Fruit fly (Drosophila melanogaster) whole organism, pupa: ENCODE measurements around the gene Stam.

Source experiments
- CG10348 ChIP-seq: fragments of 200-800 bp; sonication (Bioruptor generic); IDR thresholded peaks from 2 replicates; pipeline ENCODE4 v1.3.6; 2022; ENCODE audit warnings: missing biosample characterization, missing genetic modification characterization
- CG12605 ChIP-seq: fragments of 200-800 bp; sonication (Bioruptor generic); IDR thresholded peaks from 2 replicates; pipeline ENCODE4 v1.3.6; 2022; ENCODE audit warnings: missing biosample characterization, missing genetic modification characterization
- CG13204 ChIP-seq: fragments of 200-800 bp; sonication (Bioruptor generic); optimal IDR thresholded peaks from 2 replicates; lab custom pipeline; 2018; ENCODE audit warnings: missing biosample characterization, mild to moderate bottlenecking, missing genetic modification characterization, moderate library complexity
- CG15710 ChIP-seq: fragments of 200-800 bp; sonication (Bioruptor generic); optimal IDR thresholded peaks from 2 replicates; lab custom pipeline; 2018; ENCODE audit warnings: missing biosample characterization, mild to moderate bottlenecking, missing genetic modification characterization, moderate library complexity
- CG17806 ChIP-seq: fragments of 200-800 bp; sonication (Bioruptor generic); optimal IDR thresholded peaks from 2 replicates; lab custom pipeline; 2018; ENCODE audit warnings: missing biosample characterization, mild to moderate bottlenecking, missing genetic modification characterization, moderate library complexity
- CG32121 ChIP-seq: fragments of 200-800 bp; sonication (Bioruptor generic); IDR thresholded peaks from 2 replicates; pipeline ENCODE4 v1.3.6; 2022; ENCODE audit warnings: missing biosample characterization, missing genetic modification characterization
- CG34367 ChIP-seq: fragments of 200-800 bp; sonication (Bioruptor generic); optimal IDR thresholded peaks from 2 replicates; lab custom pipeline; 2018; ENCODE audit warnings: missing biosample characterization, mild to moderate bottlenecking, missing genetic modification characterization
- CG4496 ChIP-seq: fragments of 200-800 bp; sonication (Bioruptor generic); IDR thresholded peaks from 3 replicates; pipeline ENCODE4 v1.3.6; 2022; ENCODE audit warnings: missing biosample characterization, missing genetic modification characterization
- CG8159 ChIP-seq: fragments of 200-800 bp; sonication (Bioruptor generic); optimal IDR thresholded peaks from 3 replicates; lab custom pipeline; 2018; ENCODE audit warnings: missing biosample characterization, mild to moderate bottlenecking, missing genetic modification characterization, moderate library complexity
- CG8301 ChIP-seq: fragments of 200-800 bp; sonication (Bioruptor generic); optimal IDR thresholded peaks from 2 replicates; lab custom pipeline; 2018; ENCODE audit warnings: missing biosample characterization, mild to moderate bottlenecking, missing genetic modification characterization
- CG9948 ChIP-seq: fragments of 200-800 bp; sonication (Bioruptor generic); optimal IDR thresholded peaks from 2 replicates; lab custom pipeline; 2018; ENCODE audit warnings: missing biosample characterization, mild to moderate bottlenecking, missing genetic modification characterization, moderate library complexity
- D1 ChIP-seq: fragments of 200-800 bp; sonication (Bioruptor generic); optimal IDR thresholded peaks from 2 replicates; lab custom pipeline; 2018; ENCODE audit warnings: missing biosample characterization, mild to moderate bottlenecking, missing genetic modification characterization, moderate library complexity
- EcR ChIP-seq: fragments of 200-800 bp; sonication (Bioruptor generic); optimal IDR thresholded peaks from 3 replicates; lab custom pipeline; 2019; ENCODE audit warnings: missing biosample characterization, missing genetic modification characterization, mild to moderate bottlenecking, moderate library complexity, missing genetic modification reagents
- Ets98B ChIP-seq: fragments of 200-800 bp; sonication (Bioruptor generic); IDR thresholded peaks from 2 replicates; pipeline ENCODE4 v1.3.6; 2022; ENCODE audit warnings: missing biosample characterization, missing genetic modification characterization
- Pif1A ChIP-seq: fragments of 200-800 bp; sonication (Bioruptor generic); optimal IDR thresholded peaks from 3 replicates; lab custom pipeline; 2016; ENCODE audit warnings: missing biosample characterization, missing genetic modification characterization
- Pif1B ChIP-seq: fragments of 200-800 bp; sonication (Bioruptor generic); optimal IDR thresholded peaks from 3 replicates; lab custom pipeline; 2016; ENCODE audit warnings: missing biosample characterization, missing genetic modification characterization
- Snoo ChIP-seq: fragments of 200-800 bp; sonication (Bioruptor generic); optimal IDR thresholded peaks from 3 replicates; lab custom pipeline; 2017; ENCODE audit warnings: missing biosample characterization, mild to moderate bottlenecking, missing genetic modification characterization, inconsistent platforms
- fd96Ca ChIP-seq: fragments of 200-800 bp; sonication (Bioruptor generic); IDR thresholded peaks from 3 replicates; pipeline ENCODE4 v1.3.6; 2022; ENCODE audit warnings: missing biosample characterization, missing genetic modification characterization
- gl ChIP-seq: fragments of 200-800 bp; sonication (Bioruptor generic); optimal IDR thresholded peaks from 2 replicates; lab custom pipeline; 2018; ENCODE audit warnings: missing biosample characterization, mild to moderate bottlenecking, missing genetic modification characterization
- rn ChIP-seq: fragments of 200-800 bp; sonication (Bioruptor generic); IDR thresholded peaks from 2 replicates; pipeline ENCODE4 v1.3.6; 2022; ENCODE audit warnings: missing biosample characterization, missing genetic modification characterization

Stam gene

DNA sequence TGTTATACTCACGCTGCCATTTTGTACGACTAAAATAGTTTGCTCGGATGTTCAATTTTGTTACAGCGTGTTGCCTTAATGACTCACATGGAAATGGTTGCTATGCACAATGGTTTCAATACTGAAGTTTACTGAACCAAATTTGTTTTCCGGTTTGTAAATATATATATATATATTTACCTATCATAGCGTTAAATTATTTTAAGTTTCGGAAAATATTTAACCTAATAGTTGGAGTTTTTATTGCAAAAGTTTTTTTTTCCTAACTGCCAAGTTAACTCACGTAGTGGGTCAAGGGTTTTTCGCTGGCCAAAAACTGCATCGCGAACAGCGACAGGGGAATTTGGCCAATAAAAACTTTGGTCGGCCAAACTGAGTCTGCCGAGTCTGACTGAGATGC, 50.5 kb downstream of the Stam start, which contains the start of gene CG7309:
Gene CG7309 (minus strand): TSS at position 101 of the 400 bp plus-strand sequence.
- no peak for TF ChIP-seq EcR
- no peak for TF ChIP-seq CG8159
- TF ChIP-seq CG10348 (GFP tag; lab: Robert Waterston, UW) = no peak
- no peak for TF ChIP-seq fd96Ca (GFP tag; lab: Robert Waterston, UW)
- no peak for TF ChIP-seq rn (GFP tag; lab: Robert Waterston, UW)
- no peak for TF ChIP-seq Pif1A (GFP tag; lab: Kevin White, UChicago)
- TF ChIP-seq Pif1B (GFP tag; lab: Kevin White, UChicago) = no peak
- no peak for TF ChIP-seq CG8301
- no peak for TF ChIP-seq CG4496 (GFP tag; lab: Robert Waterston, UW)
- no peak for TF ChIP-seq CG12605
- TF ChIP-seq CG17806 = no peak
- no peak for TF ChIP-seq D1 (tag; lab: Kevin White, UChicago)
- TF ChIP-seq CG34367 (tag; lab: Kevin White, UChicago) = no peak
- TF ChIP-seq Snoo = no peak
- TF ChIP-seq CG32121 = no peak
- no peak for TF ChIP-seq gl (tag; lab: Kevin White, UChicago)
- no peak for TF ChIP-seq CG13204 (GFP tag; lab: Kevin White, UChicago)
- no peak for TF ChIP-seq Ets98B (GFP tag; lab: Robert Waterston, UW)
- TF ChIP-seq CG9948 (tag; lab: Kevin White, UChicago) = no peak

DNA sequence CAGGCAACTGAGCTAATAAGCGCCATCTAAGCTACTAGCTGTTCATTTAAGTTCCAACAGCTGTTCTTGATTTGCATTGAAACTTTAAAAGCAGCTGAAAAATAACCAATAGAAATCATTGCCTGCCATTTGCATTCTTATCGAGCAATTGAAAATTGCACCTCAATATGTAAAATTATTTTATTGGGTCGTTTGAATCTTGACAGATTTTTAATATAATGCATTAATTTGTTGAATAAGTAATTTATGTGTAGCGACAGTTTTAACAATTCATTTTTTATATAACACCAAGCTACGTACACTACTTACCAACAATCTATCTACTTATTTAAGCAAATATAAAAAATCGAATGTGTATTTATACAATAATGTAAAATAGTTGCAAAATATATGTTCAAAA, 52.2 kb downstream of the Stam start, which contains the start of gene CG14069:
Gene CG14069 (minus strand): TSS at position 101 of the 400 bp plus-strand sequence.
- TF ChIP-seq Pif1B (GFP tag; lab: Kevin White, UChicago) (no peak), gl (tag; lab: Kevin White, UChicago) (no peak), CG8159 (no peak), rn (GFP tag; lab: Robert Waterston, UW) (no peak), D1 (tag; lab: Kevin White, UChicago) (no peak), CG12605 (no peak), Snoo (no peak), CG15710 (tag; lab: Kevin White, UChicago) (no peak), fd96Ca (GFP tag; lab: Robert Waterston, UW) (no peak), CG34367 (tag; lab: Kevin White, UChicago) (no peak), CG9948 (tag; lab: Kevin White, UChicago) (no peak)
